Fruit fly (Drosophila melanogaster) whole organism, wandering third instar larva: ENCODE measurements around the gene CG14551.

Source experiments
- Abd-B ChIP-seq: fragments of >200 bp; optimal IDR thresholded peaks from 2 replicates; lab custom pipeline; 2017; ENCODE audit warnings: missing biosample characterization, missing genetic modification characterization
- CG32264 ChIP-seq: fragments of 200-800 bp; sonication (Bioruptor generic); optimal IDR thresholded peaks from 2 replicates; lab custom pipeline; 2016; ENCODE audit warnings: missing biosample characterization, missing genetic modification characterization
- CG9705 ChIP-seq: fragments of 200-800 bp; sonication (Bioruptor generic); optimal IDR thresholded peaks from 2 replicates; lab custom pipeline; 2018; ENCODE audit warnings: missing biosample characterization, mild to moderate bottlenecking, missing genetic modification characterization
- CrebA ChIP-seq: fragments of 200-800 bp; sonication (Bioruptor generic); optimal IDR thresholded peaks from 2 replicates; lab custom pipeline; 2016; ENCODE audit warnings: missing biosample characterization, mild to moderate bottlenecking, missing genetic modification characterization, borderline replicate concordance
- Dfd ChIP-seq: fragments of >200 bp; optimal IDR thresholded peaks from 2 replicates; lab custom pipeline; 2017; ENCODE audit warnings: missing biosample characterization, missing genetic modification characterization
- Dif ChIP-seq: fragments of 200-275, 200-300 bp; sonication (Bioruptor generic); optimal IDR thresholded peaks from 2 replicates; lab custom pipeline; 2018; ENCODE audit warnings: missing biosample characterization, missing genetic modification characterization; ENCODE audit not compliant: partially characterized antibody
- GATAd ChIP-seq: sonication (Bioruptor generic); optimal IDR thresholded peaks from 2 replicates; lab custom pipeline; 2016; ENCODE audit warnings: missing biosample characterization, missing genetic modification characterization
- HLH106 ChIP-seq: fragments of 200-800 bp; optimal IDR thresholded peaks from 3 replicates; lab custom pipeline; 2019; ENCODE audit warnings: missing biosample characterization, mild to moderate bottlenecking, missing genetic modification characterization, moderate library complexity
- Hnf4 ChIP-seq: fragments of 200-800 bp; sonication (Bioruptor generic); optimal IDR thresholded peaks from 2 replicates; lab custom pipeline; 2016; ENCODE audit warnings: missing biosample characterization, mild to moderate bottlenecking, missing genetic modification characterization
- Hr78 ChIP-seq: fragments of >200 bp; optimal IDR thresholded peaks from 2 replicates; lab custom pipeline; 2017; ENCODE audit warnings: missing biosample characterization, missing genetic modification characterization
- Hr83 ChIP-seq: fragments of 200-300 bp; sonication (Bioruptor generic); optimal IDR thresholded peaks from 2 replicates; lab custom pipeline; 2016; ENCODE audit warnings: missing biosample characterization, mild to moderate bottlenecking, missing genetic modification characterization, moderate library complexity; ENCODE audit not compliant: poor library complexity, severe bottlenecking
- Jra ChIP-seq: sonication (Bioruptor generic); optimal IDR thresholded peaks from 2 replicates; lab custom pipeline; 2016; ENCODE audit warnings: missing biosample characterization, missing genetic modification characterization
- Mio ChIP-seq: sonication (Bioruptor generic); optimal IDR thresholded peaks from 2 replicates; lab custom pipeline; 2016; ENCODE audit warnings: missing biosample characterization, missing genetic modification characterization
- Myc ChIP-seq: fragments of >200 bp; optimal IDR thresholded peaks from 2 replicates; lab custom pipeline; 2017
- N ChIP-seq: fragments of >200 bp; optimal IDR thresholded peaks from 2 replicates; lab custom pipeline; 2018; ENCODE audit warnings: missing biosample characterization, missing external identifiers, missing genetic modification characterization
- OdsH ChIP-seq: fragments of 200-800 bp; sonication (Bioruptor generic); optimal IDR thresholded peaks from 2 replicates; lab custom pipeline; 2016; ENCODE audit warnings: missing biosample characterization, mild to moderate bottlenecking, missing genetic modification characterization
- Rel ChIP-seq, 2 experiments: fragments of 200-800 bp; sonication (Bioruptor generic) in 1 of 2; optimal IDR thresholded peaks; 2 replicates in 1 of 2; 3 replicates in 1 of 2; lab custom pipeline; 2016 to 2019; ENCODE audit warnings: mild to moderate bottlenecking in 2 of 2, missing biosample characterization in 2 of 2, missing genetic modification characterization in 2 of 2, moderate library complexity in 1 of 2
- Sp1 ChIP-seq: fragments of 200-800 bp; sonication (Bioruptor generic); optimal IDR thresholded peaks from 3 replicates; lab custom pipeline; 2019; ENCODE audit warnings: missing biosample characterization, mild to moderate bottlenecking, missing genetic modification characterization, moderate library complexity
- Vsx2 ChIP-seq: fragments of 200-300, 225-300 bp; sonication (Bioruptor generic); optimal IDR thresholded peaks from 2 replicates; lab custom pipeline; 2018; ENCODE audit warnings: missing biosample characterization, missing genetic modification characterization; ENCODE audit not compliant: partially characterized antibody
- br ChIP-seq: fragments of 200-800 bp; sonication (Bioruptor generic); optimal IDR thresholded peaks from 2 replicates; lab custom pipeline; 2016; ENCODE audit warnings: missing biosample characterization, missing genetic modification characterization
- brk ChIP-seq: fragments of 200-800 bp; sonication (Bioruptor generic); optimal IDR thresholded peaks from 2 replicates; lab custom pipeline; 2016; ENCODE audit warnings: missing biosample characterization, mild to moderate bottlenecking, missing genetic modification characterization
- dl ChIP-seq, 2 experiments: fragments of 175-275, 200-275 bp in 1 of 2; fragments of 200-275 bp in 1 of 2; sonication (Bioruptor generic); optimal IDR thresholded peaks; lab custom pipeline; 2018; ENCODE audit warnings: mild to moderate bottlenecking in 2 of 2, missing biosample characterization in 2 of 2, missing genetic modification characterization in 2 of 2, moderate library complexity in 2 of 2; ENCODE audit not compliant: partially characterized antibody in 2 of 2, insufficient read depth in 1 of 2
- dmrt93B ChIP-seq: fragments of 200-800 bp; sonication (Bioruptor generic); optimal IDR thresholded peaks from 2 replicates; lab custom pipeline; 2018; ENCODE audit warnings: missing biosample characterization, mild to moderate bottlenecking, missing genetic modification characterization
- dsf ChIP-seq: sonication (Bioruptor generic); optimal IDR thresholded peaks from 2 replicates; lab custom pipeline; 2016; ENCODE audit warnings: missing biosample characterization, missing genetic modification characterization, borderline replicate concordance
- ey ChIP-seq: fragments of 200-800 bp; sonication (Bioruptor generic); optimal IDR thresholded peaks from 2 replicates; lab custom pipeline; 2016; ENCODE audit warnings: missing biosample characterization, missing genetic modification characterization
- foxo ChIP-seq, 2 experiments: fragments of 200-800 bp; sonication (Bioruptor generic); optimal IDR thresholded peaks; 2 replicates in 1 of 2; 3 replicates in 1 of 2; lab custom pipeline; 2016 to 2017; ENCODE audit warnings: missing biosample characterization in 2 of 2, missing genetic modification characterization in 2 of 2
- fru ChIP-seq: fragments of 200-800 bp; sonication (Bioruptor generic); optimal IDR thresholded peaks from 3 replicates; lab custom pipeline; 2016; ENCODE audit warnings: missing biosample characterization, mild to moderate bottlenecking, missing genetic modification characterization
- h ChIP-seq: fragments of 200-800 bp; sonication (Bioruptor generic); optimal IDR thresholded peaks from 3 replicates; lab custom pipeline; 2016; ENCODE audit warnings: missing biosample characterization, mild to moderate bottlenecking, missing genetic modification characterization
- jim ChIP-seq: fragments of 175-275, 200-325 bp; sonication (Bioruptor generic); optimal IDR thresholded peaks from 2 replicates; lab custom pipeline; 2016; ENCODE audit warnings: missing biosample characterization, mild to moderate bottlenecking, missing genetic modification characterization
- lola ChIP-seq: fragments of >200 bp; optimal IDR thresholded peaks from 2 replicates; lab custom pipeline; 2017; ENCODE audit warnings: missing biosample characterization, missing genetic modification characterization
- pan ChIP-seq: fragments of >200 bp; optimal IDR thresholded peaks from 2 replicates; lab custom pipeline; 2017
- psq ChIP-seq: fragments of 200-800 bp; sonication (Bioruptor generic); optimal IDR thresholded peaks from 3 replicates; lab custom pipeline; 2017; ENCODE audit warnings: missing biosample characterization, mild to moderate bottlenecking, missing genetic modification characterization, moderate library complexity
- rgr ChIP-seq: fragments of 200-800 bp; sonication (Bioruptor generic); optimal IDR thresholded peaks from 3 replicates; lab custom pipeline; 2016; ENCODE audit warnings: missing biosample characterization, mild to moderate bottlenecking, missing genetic modification characterization
- sage ChIP-seq: fragments of 200-800 bp; sonication (Bioruptor generic); optimal IDR thresholded peaks from 2 replicates; lab custom pipeline; 2016; ENCODE audit warnings: missing biosample characterization, mild to moderate bottlenecking, missing genetic modification characterization
- sv ChIP-seq: fragments of 200-800 bp; sonication (Bioruptor generic); optimal IDR thresholded peaks from 3 replicates; lab custom pipeline; 2016; ENCODE audit warnings: missing biosample characterization, missing genetic modification characterization
- tai ChIP-seq: sonication (Bioruptor generic); optimal IDR thresholded peaks from 2 replicates; lab custom pipeline; 2016; ENCODE audit warnings: missing biosample characterization, missing genetic modification characterization
- usp ChIP-seq: fragments of >200 bp; optimal IDR thresholded peaks from 2 replicates; lab custom pipeline; 2017; ENCODE audit warnings: missing biosample characterization, missing genetic modification characterization
- woc ChIP-seq: sonication (Bioruptor generic); optimal IDR thresholded peaks from 2 replicates; lab custom pipeline; 2016; ENCODE audit warnings: missing biosample characterization, mild to moderate bottlenecking, missing genetic modification characterization

The CG14551 gene

dm6 chr3R:26019232-26019631 lies 43.6 kb downstream of the CG14551 start:
- TF ChIP-seq tai (GFP tag; lab: Kevin White, UChicago) (no peak), br (GFP tag; lab: Kevin White, UChicago) (no peak), Hr78 (no peak), dmrt93B (GFP tag; lab: Kevin White, UChicago) (no peak), foxo (GFP tag; optimal IDR thresholded peaks at IDR 0.05; lab: Kevin White, UChicago) (peak in 1 of 2 experiments; percentile 5), CG9705 (no peak)
- TF ChIP-seq, all 38 proteins: peak for 1

- TF ChIP-seq sage (GFP tag; lab: Kevin White, UChicago) (peak; percentile 36), brk (peak; percentile 79), psq (GFP tag; lab: Kevin White, UChicago) (peak; percentile 95), dsf (GFP tag; lab: Kevin White, UChicago) (peak; percentile 52), h (GFP tag; lab: Kevin White, UChicago) (peak; percentile 84), Jra (GFP tag; lab: Kevin White, UChicago) (peak; percentile 58), Hr83 (GFP tag; lab: Kevin White, UChicago) (peak; percentile 96), Hr78 (no peak), Dfd (GFP tag; lab: Kevin White, UChicago) (peak; percentile 83), jim (peak; percentile 49), tai (GFP tag; lab: Kevin White, UChicago) (peak; percentile 76), pan (lab: Kevin White, UChicago) (no peak), lola (GFP tag; lab: Kevin White, UChicago) (no peak), CrebA (no peak), Mio (no peak), CG9705 (peak; percentile 90), CG32264 (GFP tag; lab: Kevin White, UChicago) (no peak), foxo (GFP tag; optimal IDR thresholded peaks at IDR 0.05; lab: Kevin White, UChicago) (peak in 1 of 2 experiments; percentile 93), N (GFP tag; lab: Kevin White, UChicago) (no peak), Hnf4 (GFP tag; lab: Kevin White, UChicago) (peak; percentile 77), rgr (GFP tag; lab: Kevin White, UChicago) (peak; percentile 87), Sp1 (GFP tag; lab: Kevin White, UChicago) (peak; percentile 98), ey (peak; percentile 63), sv (GFP tag; lab: Kevin White, UChicago) (peak; percentile 41), HLH106 (tag; lab: Kevin White, UChicago) (peak; percentile 94), usp (GFP tag; lab: Kevin White, UChicago) (no peak), br (GFP tag; lab: Kevin White, UChicago) (peak; percentile 74), Dif (GFP tag; lab: Kevin White, UChicago) (peak; percentile 2), woc (peak; percentile 91), Vsx2 (peak; percentile 17), dmrt93B (GFP tag; lab: Kevin White, UChicago) (peak; percentile 92), Myc (lab: Kevin White, UChicago) (no peak), fru (GFP tag; lab: Kevin White, UChicago) (peak; percentile 90), dl (GFP tag; optimal IDR thresholded peaks at IDR 0.05; lab: Kevin White, UChicago; ENCODE audit: insufficient read depth in 1 of 2, partially characterized antibody in 2 of 2) (no peak), GATAd (no peak), OdsH (GFP tag; lab: Kevin White, UChicago) (peak; percentile 93), Abd-B (GFP tag; lab: Kevin White, UChicago) (no peak), Rel (GFP tag; optimal IDR thresholded peaks at IDR 0.05; lab: Kevin White, UChicago) (peak; percentile 75), Rel (tag; optimal IDR thresholded peaks at IDR 0.05; lab: Kevin White, UChicago) (peak; percentile 53)
- TF ChIP-seq, all 38 proteins: peak for 26
Observed at dm6 chr3R:26017771-26018731, 44.8 kb downstream of the CG14551 start.
